Worm (Caenorhabditis elegans): ENCODE results near the gene srh-44.
A peak's percentile ranks its signal among the peaks of the same experiment; 100 is the strongest.

The srh-44 gene

DNA sequence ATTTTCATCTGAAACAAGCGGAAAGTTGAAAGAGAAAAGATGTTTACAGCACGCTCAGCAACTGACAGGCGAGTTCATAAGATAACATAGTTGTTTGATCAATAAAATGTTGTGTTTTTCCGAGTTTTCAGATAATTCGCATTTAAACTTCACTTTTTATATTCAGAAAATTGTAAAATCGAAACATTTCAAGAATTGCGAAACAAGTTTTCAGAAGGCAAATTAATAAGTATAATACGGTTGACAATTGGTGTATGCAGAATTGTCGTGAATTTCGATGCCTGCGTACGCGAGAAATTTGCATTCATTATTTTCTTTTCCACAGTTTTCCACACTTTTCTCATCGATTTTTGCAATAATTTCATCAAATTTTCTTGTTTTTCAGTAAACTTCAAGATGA is 19.6 kb upstream of the srh-44 start, which contains the start of the genes ooc-3 and B0334.4:
Gene ooc-3 (minus strand): TSS at position 15 of the 400 bp plus-strand sequence.
Gene B0334.4 (plus strand): TSS at position 386 of the 400 bp plus-strand sequence.
- no peak for TF ChIP-seq ama-1 (optimal IDR thresholded peaks at IDR 0.05)
- TF ChIP-seq ceh-13 (GFP tag; optimal IDR thresholded peaks at IDR 0.05): no peak
- no peak for TF ChIP-seq tra-4 (tag; optimal IDR thresholded peaks at IDR 0.05)
- no peak for TF ChIP-seq ets-7 (tag; optimal IDR thresholded peaks at IDR 0.05)
- no peak for TF ChIP-seq F13C5.2 (tag; optimal IDR thresholded peaks at IDR 0.05)

DNA sequence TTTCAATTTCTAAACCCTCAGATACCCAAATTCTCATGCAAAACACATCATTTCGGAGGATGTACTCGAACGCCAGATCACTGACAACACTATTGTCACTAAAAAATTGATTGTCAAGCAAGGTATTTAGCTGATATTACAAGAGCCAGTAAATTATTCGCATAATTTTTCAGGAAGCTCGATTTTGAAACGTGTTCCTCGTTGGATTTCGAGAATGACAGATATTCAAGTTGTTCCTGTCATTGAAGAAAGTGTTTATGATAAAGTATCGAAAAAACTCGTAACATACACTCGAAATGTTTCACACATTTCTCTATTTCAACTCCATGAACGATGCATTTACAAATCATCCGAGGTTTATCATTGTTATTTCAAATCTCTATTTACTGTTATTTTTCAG is 19.1 kb upstream of the srh-44 start:
- TF ChIP-seq ceh-13 (GFP tag; optimal IDR thresholded peaks at IDR 0.05) (no peak), tra-4 (tag; optimal IDR thresholded peaks at IDR 0.05) (no peak), flt-1 (GFP tag; IDR thresholded peaks at IDR 0.05) (no peak), sea-1 (GFP tag; conservative IDR thresholded peaks at IDR 0.05) (no peak), F13C5.2 (tag; optimal IDR thresholded peaks at IDR 0.05) (no peak), scrt-1 (GFP tag; IDR thresholded peaks at IDR 0.05) (no peak)

ce11 chrII:11496767-11497166 is 18.1 kb upstream of the srh-44 start, which contains the start of gene emc-5:
Gene emc-5 (plus strand): TSS chrII:11496780.
- TF ChIP-seq F13C5.2 (tag; optimal IDR thresholded peaks at IDR 0.05): no peak
- no peak for TF ChIP-seq ceh-36 (tag; optimal IDR thresholded peaks at IDR 0.05)
- TF ChIP-seq aly-1 (tag; optimal IDR thresholded peaks at IDR 0.05): no peak
- TF ChIP-seq ets-7 (tag; optimal IDR thresholded peaks at IDR 0.05): no peak
- TF ChIP-seq flt-1 (GFP tag; IDR thresholded peaks at IDR 0.05): no peak
- TF ChIP-seq tbx-11 (GFP tag; IDR thresholded peaks at IDR 0.05): no peak
- TF ChIP-seq hmbx-1 (tag; optimal IDR thresholded peaks at IDR 0.05): no peak
- TF ChIP-seq hmg-4 (GFP tag; optimal IDR thresholded peaks at IDR 0.05): no peak
- TF ChIP-seq ama-1 (optimal IDR thresholded peaks at IDR 0.05): no peak
- TF ChIP-seq tbx-37 (GFP tag; conservative IDR thresholded peaks at IDR 0.05): no peak
- TF ChIP-seq hnd-1 (tag; optimal IDR thresholded peaks at IDR 0.05): no peak
- no peak for TF ChIP-seq tra-4 (tag; optimal IDR thresholded peaks at IDR 0.05)
- TF ChIP-seq B0310.2 (tag; optimal IDR thresholded peaks at IDR 0.05): no peak

DNA sequence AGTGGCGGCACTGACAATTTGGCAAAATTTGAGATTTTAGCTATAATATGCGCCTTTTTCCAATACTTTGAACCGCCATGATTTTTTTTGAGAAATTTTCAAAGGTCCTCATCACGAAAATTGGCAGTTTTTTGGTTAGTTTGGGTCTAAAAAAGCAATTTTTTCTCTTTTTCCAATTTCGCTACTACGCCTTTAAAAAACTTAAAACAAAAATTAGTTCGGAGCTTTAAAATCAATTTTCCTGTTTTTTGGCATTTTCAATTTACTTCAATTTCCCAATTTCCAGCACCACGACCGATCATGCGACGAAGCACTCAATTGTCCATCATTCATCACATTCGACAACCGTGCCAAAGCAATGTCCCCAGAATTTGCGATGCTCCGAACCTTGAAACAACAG is 17.5 kb upstream of the srh-44 start, which contains the start of gene B0334.5:
Gene B0334.5 (plus strand): TSS at position 301 of the 400 bp plus-strand sequence.
- TF ChIP-seq scrt-1 (GFP tag; IDR thresholded peaks at IDR 0.05) (no peak), hmbx-1 (tag; optimal IDR thresholded peaks at IDR 0.05) (no peak), B0310.2 (tag; optimal IDR thresholded peaks at IDR 0.05) (no peak), tra-4 (tag; optimal IDR thresholded peaks at IDR 0.05) (no peak), flt-1 (GFP tag; IDR thresholded peaks at IDR 0.05) (no peak), hnd-1 (tag; optimal IDR thresholded peaks at IDR 0.05) (no peak), pes-1 (GFP tag; IDR thresholded peaks at IDR 0.05) (no peak), hmg-4 (GFP tag; optimal IDR thresholded peaks at IDR 0.05) (no peak), ceh-36 (tag; optimal IDR thresholded peaks at IDR 0.05) (no peak), ama-1 (optimal IDR thresholded peaks at IDR 0.05) (no peak), ceh-13 (GFP tag; optimal IDR thresholded peaks at IDR 0.05) (no peak), F13C5.2 (tag; optimal IDR thresholded peaks at IDR 0.05) (no peak)

DNA sequence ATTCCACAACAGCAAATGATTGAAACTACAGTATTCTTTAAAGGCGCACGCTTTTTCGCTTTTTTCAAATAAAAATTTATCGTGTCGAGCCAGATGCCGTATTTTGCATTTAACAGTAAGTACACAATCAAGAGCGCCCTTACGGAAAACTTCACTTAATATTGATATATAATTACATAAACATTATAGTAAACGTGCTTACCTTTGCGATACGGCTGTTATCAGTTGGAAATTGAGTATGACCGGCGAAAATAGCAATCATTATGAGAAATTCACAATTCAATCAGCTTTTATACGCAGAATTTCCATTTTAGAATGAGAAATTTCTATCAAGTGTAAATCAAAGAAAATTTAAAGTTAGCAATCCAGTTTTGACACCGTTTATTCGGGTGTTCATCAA is 14.7 kb upstream of the srh-44 start, which contains the start of gene B0334.20:
Gene B0334.20 (minus strand): TSS at position 262 of the 400 bp plus-strand sequence.
- TF ChIP-seq ets-7 (tag; optimal IDR thresholded peaks at IDR 0.05) (no peak), B0310.2 (tag; optimal IDR thresholded peaks at IDR 0.05) (no peak), tra-4 (tag; optimal IDR thresholded peaks at IDR 0.05) (no peak)

ce11 chrII:11501956-11502355 is 12.9 kb upstream of the srh-44 start:
- no peak for TF ChIP-seq hnd-1 (tag; optimal IDR thresholded peaks at IDR 0.05)
- no peak for TF ChIP-seq ama-1 (optimal IDR thresholded peaks at IDR 0.05)
- no peak for TF ChIP-seq hmbx-1 (tag; optimal IDR thresholded peaks at IDR 0.05)
- no peak for TF ChIP-seq tbx-11 (GFP tag; IDR thresholded peaks at IDR 0.05)
- no peak for TF ChIP-seq ceh-13 (GFP tag; optimal IDR thresholded peaks at IDR 0.05)
- no peak for TF ChIP-seq sea-1 (GFP tag; conservative IDR thresholded peaks at IDR 0.05)
- no peak for TF ChIP-seq B0310.2 (tag; optimal IDR thresholded peaks at IDR 0.05)
- no peak for TF ChIP-seq tra-4 (tag; optimal IDR thresholded peaks at IDR 0.05)
- no peak for TF ChIP-seq ceh-36 (tag; optimal IDR thresholded peaks at IDR 0.05)
- no peak for TF ChIP-seq pes-1 (GFP tag; IDR thresholded peaks at IDR 0.05)
- no peak for TF ChIP-seq tbx-37 (GFP tag; conservative IDR thresholded peaks at IDR 0.05)
- no peak for TF ChIP-seq hmg-4 (GFP tag; optimal IDR thresholded peaks at IDR 0.05)
- TF ChIP-seq scrt-1 (GFP tag; IDR thresholded peaks at IDR 0.05): no peak

ce11 chrII:11503761-11504160 is 11.1 kb upstream of the srh-44 start:
- TF ChIP-seq scrt-1 (GFP tag; IDR thresholded peaks at IDR 0.05) (0 out of 2 replicates have a peak, but pooled peaks have one; percentile 37), ceh-13 (GFP tag; optimal IDR thresholded peaks at IDR 0.05) (no peak), ceh-36 (tag; optimal IDR thresholded peaks at IDR 0.05) (peak; percentile 86)

- no peak for TF ChIP-seq F13C5.2 (tag; optimal IDR thresholded peaks at IDR 0.05)
- TF ChIP-seq tra-4 (tag; optimal IDR thresholded peaks at IDR 0.05): no peak
- no peak for TF ChIP-seq hnd-1 (tag; optimal IDR thresholded peaks at IDR 0.05)
- no peak for TF ChIP-seq hmbx-1 (tag; optimal IDR thresholded peaks at IDR 0.05)
- TF ChIP-seq flt-1 (GFP tag; IDR thresholded peaks at IDR 0.05): no peak
- no peak for TF ChIP-seq hmg-4 (GFP tag; optimal IDR thresholded peaks at IDR 0.05)
Measured at ce11 chrII:11510373-11510772, 4.5 kb upstream of the srh-44 start, which contains the start of gene npr-41. Gene npr-41 (plus strand): TSS chrII:11510673.

- TF ChIP-seq hnd-1 (tag; optimal IDR thresholded peaks at IDR 0.05): no peak
Measured at ce11 chrII:11512921-11513320, 2.0 kb upstream of the srh-44 start.

All from whole organism, early embryonic.